Worm (Caenorhabditis elegans) whole organism, L1 larva: ENCODE results near the gene C03A3.3.
A peak's percentile ranks its signal among the peaks of the same experiment; 100 is the strongest.

Source experiments
- C04F5.9 ChIP-seq: sonication (generic microtip); optimal IDR thresholded peaks from 2 replicates; lab custom pipeline; 2016; ENCODE audit warnings: missing genetic modification characterization, missing compliant biosample characterization
- alr-1 ChIP-seq: fragments of 200-800 bp; sonication (Bioruptor generic); optimal IDR thresholded peaks from 2 replicates; lab custom pipeline; 2018; ENCODE audit warnings: borderline replicate concordance, mild to moderate bottlenecking, missing genetic modification characterization, missing compliant biosample characterization
- ama-1 ChIP-seq: fragments of 150-350 bp; optimal IDR thresholded peaks from 2 replicates; lab custom pipeline; 2014
- blmp-1 ChIP-seq: fragments of 150-350 bp; optimal IDR thresholded peaks from 2 replicates; lab custom pipeline; 2014; ENCODE audit warnings: missing biosample characterization, missing genetic modification characterization
- ceh-63 ChIP-seq: fragments of 200-800 bp; sonication (Bioruptor generic); optimal IDR thresholded peaks from 2 replicates; lab custom pipeline; 2018; ENCODE audit warnings: mild to moderate bottlenecking, missing genetic modification characterization, missing compliant biosample characterization
- ceh-8 ChIP-seq: fragments of 200-800 bp; sonication (Bioruptor generic); optimal IDR thresholded peaks from 2 replicates; lab custom pipeline; 2018; ENCODE audit warnings: mild to moderate bottlenecking, missing genetic modification characterization, moderate library complexity, missing compliant biosample characterization
- ceh-82 ChIP-seq, 3 experiments: fragments of 150-350 bp in 1 of 3; sonication (generic microtip) in 2 of 3; optimal IDR thresholded peaks; 2 replicates each; lab custom pipeline; 2014 to 2017; ENCODE audit warnings: missing biosample characterization in 3 of 3, missing genetic modification characterization in 3 of 3
- ceh-88 ChIP-seq: fragments of 200-800 bp; sonication (Bioruptor generic); IDR thresholded peaks from 2 replicates; pipeline ENCODE4 v1.3.6; 2022; ENCODE audit warnings: missing genetic modification characterization, missing compliant biosample characterization
- ceh-90 ChIP-seq: sonication (generic microtip); optimal IDR thresholded peaks from 2 replicates; lab custom pipeline; 2016; ENCODE audit warnings: missing genetic modification characterization, missing compliant biosample characterization
- ces-1 ChIP-seq: fragments of 150-350 bp; optimal IDR thresholded peaks from 2 replicates; lab custom pipeline; 2014; ENCODE audit warnings: missing biosample characterization, missing genetic modification reagents, missing genetic modification characterization
- dpl-1 ChIP-seq, 3 experiments: fragments of 150-350 bp in 2 of 3; sonication (generic microtip) in 1 of 3; optimal IDR thresholded peaks; 2 replicates each; lab custom pipeline; 2014 to 2017; ENCODE audit warnings: missing biosample characterization in 3 of 3, missing genetic modification characterization in 3 of 3, missing genetic modification reagents in 3 of 3
- egl-13 ChIP-seq: sonication (generic microtip); optimal IDR thresholded peaks from 2 replicates; lab custom pipeline; 2016; ENCODE audit warnings: missing genotype, missing genetic modification reagents, missing genetic modification characterization, missing compliant biosample characterization
- elt-2 ChIP-seq: sonication (generic microtip); optimal IDR thresholded peaks from 2 replicates; lab custom pipeline; 2016; ENCODE audit warnings: missing genetic modification characterization, mild to moderate bottlenecking, inconsistent platforms, missing compliant biosample characterization, missing genetic modification reagents
- fkh-4 ChIP-seq: sonication (generic microtip); optimal IDR thresholded peaks from 2 replicates; lab custom pipeline; 2016; ENCODE audit warnings: missing compliant biosample characterization, missing genetic modification characterization, borderline replicate concordance
- fos-1 ChIP-seq: fragments of 150-350 bp; optimal IDR thresholded peaks from 2 replicates; lab custom pipeline; 2014; ENCODE audit warnings: missing biosample characterization, missing genetic modification characterization
- hlh-17 ChIP-seq: fragments of 200-800 bp; sonication (Bioruptor generic); optimal IDR thresholded peaks from 2 replicates; lab custom pipeline; 2018; ENCODE audit warnings: missing genetic modification characterization, mild to moderate bottlenecking, missing compliant biosample characterization, moderate library complexity, borderline replicate concordance
- hpl-2 ChIP-seq: fragments of 150-350 bp; optimal IDR thresholded peaks from 2 replicates; lab custom pipeline; 2014; ENCODE audit warnings: missing biosample characterization, missing genetic modification reagents, missing genetic modification characterization
- isw-1 ChIP-seq: fragments of 200-800 bp; sonication (Bioruptor generic); IDR thresholded peaks from 2 replicates; pipeline ENCODE4 v1.3.6; 2022; ENCODE audit warnings: missing genetic modification characterization, missing compliant biosample characterization
- jun-1 ChIP-seq: fragments of 150-350 bp; optimal IDR thresholded peaks from 2 replicates; lab custom pipeline; 2014; ENCODE audit warnings: missing biosample characterization, missing genetic modification reagents, missing genetic modification characterization
- lin-14 ChIP-seq: fragments of 200-800 bp; sonication (Bioruptor generic); optimal IDR thresholded peaks from 2 replicates; lab custom pipeline; 2018; ENCODE audit warnings: mild to moderate bottlenecking, missing genetic modification characterization, moderate library complexity, missing compliant biosample characterization
- lin-35 ChIP-seq, 2 experiments: fragments of 150-350 bp; optimal IDR thresholded peaks; 2 replicates each; lab custom pipeline; 2014; ENCODE audit warnings: missing biosample characterization in 2 of 2, missing genetic modification characterization in 2 of 2, missing genetic modification reagents in 2 of 2
- mdl-1 ChIP-seq, 2 experiments: fragments of 150-350 bp; optimal IDR thresholded peaks; 2 replicates each; lab custom pipeline; 2014 to 2017; ENCODE audit warnings: missing biosample characterization in 2 of 2, missing genetic modification characterization in 2 of 2, inconsistent platforms in 1 of 2
- mef-2 ChIP-seq: fragments of 150-350 bp; optimal IDR thresholded peaks from 2 replicates; lab custom pipeline; 2014; ENCODE audit warnings: missing biosample characterization, missing genetic modification characterization
- nhr-11 ChIP-seq: fragments of 150-350 bp; optimal IDR thresholded peaks from 2 replicates; lab custom pipeline; 2014; ENCODE audit warnings: missing biosample characterization, missing genetic modification characterization
- nhr-19 ChIP-seq: fragments of 200-800 bp; sonication (Bioruptor generic); conservative IDR thresholded peaks from 2 replicates; pipeline ENCODE4 v1.3.6; 2022; ENCODE audit warnings: missing genetic modification characterization, missing compliant biosample characterization
- nhr-28 ChIP-seq: fragments of 150-350 bp; optimal IDR thresholded peaks from 2 replicates; lab custom pipeline; 2014; ENCODE audit warnings: missing biosample characterization, missing genetic modification characterization
- nhr-76 ChIP-seq: sonication (generic microtip); optimal IDR thresholded peaks from 2 replicates; lab custom pipeline; 2017; ENCODE audit warnings: missing biosample characterization, missing genetic modification characterization
- nhr-90 ChIP-seq: sonication (generic microtip); optimal IDR thresholded peaks from 2 replicates; lab custom pipeline; 2016; ENCODE audit warnings: mild to moderate bottlenecking, missing genetic modification characterization, missing compliant biosample characterization; ENCODE audit not compliant: poor library complexity
- pax-3 ChIP-seq: fragments of 200-800 bp; sonication (Bioruptor generic); optimal IDR thresholded peaks from 2 replicates; lab custom pipeline; 2018; ENCODE audit warnings: mild to moderate bottlenecking, missing genetic modification characterization, moderate library complexity, missing compliant biosample characterization
- pqm-1 ChIP-seq: sonication (generic microtip); optimal IDR thresholded peaks from 3 replicates; lab custom pipeline; 2017; ENCODE audit warnings: missing biosample characterization, missing genetic modification characterization
- snpc-4 ChIP-seq: fragments of 150-350 bp; optimal IDR thresholded peaks from 2 replicates; lab custom pipeline; 2014; ENCODE audit warnings: missing biosample characterization, missing genetic modification characterization
- snu-23 ChIP-seq: sonication (generic microtip); optimal IDR thresholded peaks from 2 replicates; lab custom pipeline; 2016; ENCODE audit warnings: missing genetic modification characterization, missing compliant biosample characterization
- sox-4 ChIP-seq: sonication (generic microtip); optimal IDR thresholded peaks from 2 replicates; lab custom pipeline; 2016; ENCODE audit warnings: missing genetic modification characterization, missing compliant biosample characterization
- unc-30 ChIP-seq: sonication (generic microtip); optimal IDR thresholded peaks from 2 replicates; lab custom pipeline; 2017; ENCODE audit warnings: missing biosample characterization, missing genetic modification characterization
- unc-98 ChIP-seq: fragments of 200-800 bp; sonication (Bioruptor generic); IDR thresholded peaks from 2 replicates; pipeline ENCODE4 v1.3.6; 2022; ENCODE audit warnings: missing genetic modification characterization, missing compliant biosample characterization
- ztf-4 ChIP-seq: fragments of 150-350 bp; optimal IDR thresholded peaks from 2 replicates; lab custom pipeline; 2014; ENCODE audit warnings: missing biosample characterization, missing genetic modification characterization

The C03A3.3 gene

ce11 chrX:11281148-11281547 is 12.3 kb upstream of the C03A3.3 start, which contains the start of gene F38B2.6:
Gene F38B2.6 (minus strand): TSS chrX:11281248.
- TF ChIP-seq dpl-1 (GFP tag; optimal IDR thresholded peaks at IDR 0.05; lab: Kevin White, UChicago) = no peak
- TF ChIP-seq nhr-76 (tag; lab: Kevin White, UChicago) = no peak
- no peak for TF ChIP-seq nhr-19 (GFP tag; lab: Robert Waterston, UW)
- TF ChIP-seq sox-4 (tag; lab: Kevin White, UChicago) = no peak
- no peak for TF ChIP-seq ztf-4 (tag; lab: Kevin White, UChicago)
- TF ChIP-seq ceh-63 (GFP tag; lab: Kevin White, UChicago) = no peak
- no peak for TF ChIP-seq snpc-4 (tag; lab: Kevin White, UChicago)
- TF ChIP-seq nhr-28 (tag; lab: Kevin White, UChicago) = no peak
- no peak for TF ChIP-seq ceh-82 (tag; optimal IDR thresholded peaks at IDR 0.05; lab: Kevin White, UChicago)
- no peak for TF ChIP-seq pqm-1 (tag; lab: Kevin White, UChicago)

ce11 chrX:11279276-11279675 is 10.4 kb upstream of the C03A3.3 start, which contains the start of gene F38B2.2:
Gene F38B2.2 (minus strand): TSS chrX:11279376.
- TF ChIP-seq C04F5.9 (no peak), ceh-88 (GFP tag; lab: Robert Waterston, UW) (no peak), ceh-8 (GFP tag; lab: Kevin White, UChicago) (peak; percentile 47), ceh-82 (tag; optimal IDR thresholded peaks at IDR 0.05; lab: Kevin White, UChicago) (no peak), isw-1 (no peak), dpl-1 (GFP tag; optimal IDR thresholded peaks at IDR 0.05; lab: Kevin White, UChicago) (no peak), hlh-17 (GFP tag; lab: Kevin White, UChicago) (no peak)

- TF ChIP-seq hpl-2 (GFP tag; lab: Kevin White, UChicago) (no peak), unc-30 (no peak), ceh-8 (GFP tag; lab: Kevin White, UChicago) (no peak), jun-1 (tag; lab: Kevin White, UChicago) (no peak), unc-98 (GFP tag; lab: Robert Waterston, UW) (no peak), ama-1 (lab: Kevin White, UChicago) (no peak), ceh-63 (GFP tag; lab: Kevin White, UChicago) (no peak), isw-1 (no peak), egl-13 (tag; lab: Kevin White, UChicago) (no peak), mef-2 (no peak), snpc-4 (tag; lab: Kevin White, UChicago) (no peak), pax-3 (no peak), ztf-4 (tag; lab: Kevin White, UChicago) (no peak), elt-2 (tag; lab: Kevin White, UChicago) (no peak), lin-14 (GFP tag; lab: Kevin White, UChicago) (no peak), snu-23 (no peak), fos-1 (tag; lab: Kevin White, UChicago) (no peak), fkh-4 (tag; lab: Kevin White, UChicago) (no peak), mdl-1 (tag; optimal IDR thresholded peaks at IDR 0.05; lab: Kevin White, UChicago) (no peak), ceh-90 (tag; lab: Kevin White, UChicago) (no peak)
Observed at ce11 chrX:11270882-11271281, 2.0 kb upstream of the C03A3.3 start, which contains the start of gene ifa-1. Gene ifa-1 (plus strand): TSS chrX:11271182.

ce11 chrX:11266711-11267110 is 2.2 kb downstream of the C03A3.3 start, which contains the start of gene C03A3.9:
Gene C03A3.9 (plus strand): TSS chrX:11267011.
- TF ChIP-seq lin-14 (GFP tag; lab: Kevin White, UChicago) (no peak), blmp-1 (tag; lab: Kevin White, UChicago) (peak; percentile 14)
- TF ChIP-seq, all 84 proteins: peak for 1

ce11 chrX:11264715-11265114 is 4.2 kb downstream of the C03A3.3 start:
- peak; percentile 71 for TF ChIP-seq elt-2 (tag; lab: Kevin White, UChicago)
- no peak for TF ChIP-seq nhr-90 (tag; lab: Kevin White, UChicago)
- TF ChIP-seq ces-1 (GFP tag; lab: Kevin White, UChicago) = no peak
- TF ChIP-seq lin-35 (GFP tag; optimal IDR thresholded peaks at IDR 0.05; lab: Kevin White, UChicago) = peak in 1 of 2 experiments; percentile 32
- no peak for TF ChIP-seq nhr-19 (GFP tag; lab: Robert Waterston, UW)
- TF ChIP-seq ceh-88 (GFP tag; lab: Robert Waterston, UW) = no peak
- peak; percentile 20 for TF ChIP-seq lin-14 (GFP tag; lab: Kevin White, UChicago)
- no peak for TF ChIP-seq nhr-11
- no peak for TF ChIP-seq ceh-63 (GFP tag; lab: Kevin White, UChicago)
- no peak for TF ChIP-seq ceh-90 (tag; lab: Kevin White, UChicago)
- TF ChIP-seq alr-1 (tag; lab: Kevin White, UChicago) = no peak
- TF ChIP-seq, all 84 proteins: peak for 3
